Fruit fly (Drosophila melanogaster) whole organism, adult: ENCODE data around the gene VhaM9.7-c.

Experiments
- CG11617 ChIP-seq: fragments of 200-800 bp; sonication (Bioruptor generic); optimal IDR thresholded peaks from 2 replicates; lab custom pipeline; 2017; ENCODE audit warnings: mild to moderate bottlenecking, missing biosample characterization, missing genetic modification reagents, missing genetic modification characterization
- CG12768 ChIP-seq: fragments of 200-800 bp; sonication (Bioruptor generic); optimal IDR thresholded peaks from 2 replicates; lab custom pipeline; 2017; ENCODE audit warnings: missing biosample characterization, missing genetic modification characterization, mild to moderate bottlenecking, moderate library complexity, missing genetic modification reagents
- CG14711 ChIP-seq: fragments of 200-800 bp; sonication (Bioruptor generic); optimal IDR thresholded peaks from 2 replicates; lab custom pipeline; 2018; ENCODE audit warnings: missing biosample characterization, mild to moderate bottlenecking, missing genetic modification characterization, moderate library complexity
- CG1620 ChIP-seq: fragments of 200-800 bp; sonication (Bioruptor generic); optimal IDR thresholded peaks from 2 replicates; lab custom pipeline; 2016; ENCODE audit warnings: missing biosample characterization, missing genetic modification characterization
- CG33017 ChIP-seq: fragments of 200-800 bp; sonication (Bioruptor generic); optimal IDR thresholded peaks from 2 replicates; lab custom pipeline; 2018; ENCODE audit warnings: missing biosample characterization, mild to moderate bottlenecking, missing genetic modification characterization, moderate library complexity
- CG5204 ChIP-seq: fragments of 200-800 bp; sonication (Bioruptor generic); optimal IDR thresholded peaks from 2 replicates; lab custom pipeline; 2016; ENCODE audit warnings: missing biosample characterization, missing genetic modification characterization
- CG7045 ChIP-seq: fragments of 200-800 bp; sonication (Bioruptor generic); optimal IDR thresholded peaks from 2 replicates; lab custom pipeline; 2017; ENCODE audit warnings: missing biosample characterization, mild to moderate bottlenecking, missing genetic modification characterization
- CG7101 ChIP-seq: fragments of 200-800 bp; sonication (Bioruptor generic); optimal IDR thresholded peaks from 2 replicates; lab custom pipeline; 2018; ENCODE audit warnings: missing biosample characterization, mild to moderate bottlenecking, missing genetic modification characterization, moderate library complexity
- Clk ChIP-seq: fragments of 200-800 bp; sonication (Bioruptor generic); optimal IDR thresholded peaks from 2 replicates; lab custom pipeline; 2017; ENCODE audit warnings: missing biosample characterization, missing genetic modification characterization
- Crg-1 ChIP-seq: fragments of 200-800 bp; sonication (Bioruptor generic); optimal IDR thresholded peaks from 2 replicates; lab custom pipeline; 2016; ENCODE audit warnings: missing biosample characterization, missing genetic modification characterization
- Hr96 ChIP-seq: fragments of 200-800 bp; sonication (Bioruptor generic); optimal IDR thresholded peaks from 2 replicates; lab custom pipeline; 2016; ENCODE audit warnings: missing biosample characterization, missing genetic modification characterization
- Mnt ChIP-seq: fragments of 200-800 bp; sonication (Bioruptor generic); optimal IDR thresholded peaks from 2 replicates; lab custom pipeline; 2016; ENCODE audit warnings: missing biosample characterization, mild to moderate bottlenecking, missing genetic modification characterization
- bab1 ChIP-seq: fragments of 200-800 bp; sonication (Bioruptor generic); optimal IDR thresholded peaks from 3 replicates; lab custom pipeline; 2019; ENCODE audit warnings: missing biosample characterization, mild to moderate bottlenecking, missing genetic modification characterization, moderate library complexity
- cic ChIP-seq: fragments of 200-800 bp; sonication (Bioruptor generic); optimal IDR thresholded peaks from 2 replicates; lab custom pipeline; 2017; ENCODE audit warnings: missing biosample characterization, mild to moderate bottlenecking, missing genetic modification characterization, moderate library complexity
- cnc ChIP-seq, 2 experiments: fragments of >200 bp; optimal IDR thresholded peaks; 2 replicates each; lab custom pipeline; 2017
- kay ChIP-seq: fragments of 200-800 bp; sonication (Bioruptor generic); peaks from one replicate; lab custom pipeline; 2016; ENCODE audit warnings: missing biosample characterization, missing genetic modification characterization, borderline replicate concordance
- ovo ChIP-seq: fragments of 200-800 bp; sonication (Bioruptor generic); optimal IDR thresholded peaks from 2 replicates; lab custom pipeline; 2016; ENCODE audit warnings: missing biosample characterization, missing genetic modification characterization
- pad ChIP-seq: fragments of 200-800 bp; sonication (Bioruptor generic); optimal IDR thresholded peaks from 3 replicates; lab custom pipeline; 2017; ENCODE audit warnings: missing biosample characterization, missing genetic modification characterization, mild to moderate bottlenecking, moderate library complexity, missing genetic modification reagents
- tj ChIP-seq: fragments of 200-800 bp; sonication (Bioruptor generic); optimal IDR thresholded peaks from 3 replicates; lab custom pipeline; 2017; ENCODE audit warnings: missing biosample characterization, mild to moderate bottlenecking, missing genetic modification characterization, moderate library complexity
- toe ChIP-seq: fragments of 200-800 bp; sonication (Bioruptor generic); optimal IDR thresholded peaks from 2 replicates; lab custom pipeline; 2016; ENCODE audit warnings: missing biosample characterization, missing genetic modification characterization

The VhaM9.7-c gene

DNA sequence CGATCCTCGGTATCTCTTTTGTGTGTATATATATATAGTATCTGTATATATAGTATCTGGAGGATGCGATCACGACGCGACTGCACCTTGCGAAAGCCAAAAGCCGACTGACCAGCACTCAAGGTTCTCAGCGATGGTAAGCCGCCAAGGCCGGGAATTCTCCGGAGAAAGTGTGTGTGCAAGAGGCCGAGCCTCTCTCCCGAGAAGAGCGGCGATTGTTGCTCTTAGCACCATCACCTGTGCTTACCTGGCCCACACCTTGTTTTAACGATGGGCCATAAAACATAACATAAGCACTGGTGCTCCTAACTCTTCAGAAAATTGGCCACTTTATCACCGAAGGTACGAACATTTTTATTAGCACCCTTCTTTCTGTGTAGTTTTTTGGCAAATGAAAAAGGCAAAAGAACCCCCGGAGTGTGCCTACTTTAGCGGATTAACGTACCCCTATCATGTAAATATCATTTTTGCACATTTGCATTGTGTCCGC is 19.3 kb downstream of the VhaM9.7-c start, which contains the start of gene mas:
Gene mas (minus strand): TSS at position 112 of the 490 bp plus-strand sequence.
- TF ChIP-seq tj = no peak
- no peak for TF ChIP-seq Crg-1 (GFP tag; lab: Kevin White, UChicago)
- no peak for TF ChIP-seq CG12768 (GFP tag; lab: Kevin White, UChicago)
- no peak for TF ChIP-seq Clk (GFP tag; lab: Kevin White, UChicago)
- no peak for TF ChIP-seq CG1620
- no peak for TF ChIP-seq CG11617 (GFP tag; lab: Kevin White, UChicago)
- TF ChIP-seq CG7101 = no peak
- TF ChIP-seq toe = no peak
- TF ChIP-seq ovo = no peak
- no peak for TF ChIP-seq Mnt (GFP tag; lab: Kevin White, UChicago)

DNA sequence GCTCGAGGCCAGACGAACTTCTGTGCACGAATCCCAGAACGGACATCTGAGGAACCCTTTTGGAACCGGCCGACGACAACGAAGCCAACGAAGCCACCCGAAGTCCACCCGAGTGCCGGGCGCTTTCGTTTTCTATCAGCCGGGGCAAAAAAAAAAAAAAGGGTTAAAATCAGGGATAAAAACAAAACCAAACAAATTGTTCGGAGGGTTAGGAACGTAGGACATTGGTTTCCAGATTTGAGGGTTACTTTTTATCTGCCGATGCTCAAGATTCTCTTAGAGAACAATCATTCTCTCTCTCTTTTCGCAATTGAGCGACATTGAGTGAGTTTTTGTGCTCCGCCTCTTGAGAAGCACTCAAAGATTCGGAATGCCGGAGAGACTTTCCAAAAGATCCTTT is 25.7 kb downstream of the VhaM9.7-c start, which contains the start of gene nab:
Gene nab (minus strand): TSS at position 7 of the 400 bp plus-strand sequence.
- TF ChIP-seq CG14711 (tag; lab: Kevin White, UChicago) (no peak), CG12768 (GFP tag; lab: Kevin White, UChicago) (no peak), ovo (no peak), CG7101 (no peak), CG7045 (GFP tag; lab: Kevin White, UChicago) (no peak), toe (no peak), Hr96 (GFP tag; lab: Kevin White, UChicago) (no peak), CG5204 (GFP tag; lab: Kevin White, UChicago) (no peak), bab1 (GFP tag; lab: Kevin White, UChicago) (no peak), CG1620 (no peak), tj (no peak), cic (GFP tag; lab: Kevin White, UChicago) (no peak), Crg-1 (GFP tag; lab: Kevin White, UChicago) (no peak), cnc (optimal IDR thresholded peaks at IDR 0.05; lab: Kevin White, UChicago) (no peak)

DNA sequence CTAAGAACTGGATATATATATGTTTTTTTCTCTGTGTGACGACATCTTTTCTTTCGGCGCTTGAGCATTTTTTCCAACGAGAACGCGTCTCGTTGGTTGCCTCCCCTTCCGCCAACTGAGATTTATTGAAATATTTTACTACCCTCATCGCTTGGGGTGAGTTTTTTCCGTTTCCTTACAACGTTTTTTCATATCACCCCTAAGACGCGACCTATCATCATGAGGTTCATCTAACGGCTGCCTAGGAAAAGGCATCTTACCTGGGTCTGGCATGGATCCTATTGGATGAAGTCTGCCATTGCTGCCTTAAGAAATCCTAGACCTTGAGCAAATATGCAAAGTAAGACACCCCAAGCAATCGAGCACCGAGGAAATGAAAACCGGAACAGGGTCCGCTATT is 27.4 kb downstream of the VhaM9.7-c start:
- TF ChIP-seq tj (no peak), Crg-1 (GFP tag; lab: Kevin White, UChicago) (no peak), pad (GFP tag; lab: Kevin White, UChicago) (no peak)

DNA sequence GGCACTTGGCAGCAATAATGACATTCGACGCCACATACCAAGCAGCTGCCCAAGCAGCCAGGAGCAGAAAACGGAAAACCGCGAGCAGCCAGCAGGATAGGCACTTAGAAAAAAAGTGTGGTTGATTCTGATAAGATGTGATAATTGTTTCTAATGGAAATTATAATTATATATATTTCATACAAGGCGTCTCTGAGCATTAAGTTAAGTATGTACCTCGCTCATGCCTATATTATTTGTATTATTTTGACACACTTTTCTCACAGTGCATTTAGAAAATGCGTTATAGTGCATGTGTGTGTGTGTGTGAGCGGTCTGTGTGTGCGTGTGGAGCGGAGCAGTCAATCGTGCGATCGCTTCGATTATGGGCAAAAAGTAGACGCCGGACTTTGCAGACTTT is 28.3 kb downstream of the VhaM9.7-c start:
- no peak for TF ChIP-seq CG33017 (tag; lab: Kevin White, UChicago)
- no peak for TF ChIP-seq Hr96 (GFP tag; lab: Kevin White, UChicago)
- no peak for TF ChIP-seq Crg-1 (GFP tag; lab: Kevin White, UChicago)
- TF ChIP-seq CG1620 = no peak
- TF ChIP-seq tj = no peak
- TF ChIP-seq kay (GFP tag; lab: Kevin White, UChicago) = no peak
- TF ChIP-seq CG7101 = no peak

DNA sequence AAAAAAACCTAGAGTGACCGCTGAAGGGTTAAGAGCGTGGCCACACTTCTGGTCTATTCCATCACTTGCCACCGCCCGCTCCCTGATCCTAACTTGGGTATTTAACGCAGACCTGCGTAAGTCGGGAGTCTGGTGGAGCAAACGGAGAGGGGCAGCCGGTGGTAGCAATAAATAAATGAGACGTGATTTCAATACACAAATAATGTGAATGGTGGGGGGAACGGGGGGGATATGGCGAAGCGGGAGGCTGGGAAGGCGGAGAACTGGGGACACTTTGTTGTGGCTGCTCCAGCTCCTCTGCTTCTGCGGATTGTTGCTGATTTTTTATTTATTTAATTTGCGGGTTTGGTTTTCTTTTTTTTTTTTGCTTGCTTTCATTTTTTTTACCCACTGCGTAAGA is 28.8 kb downstream of the VhaM9.7-c start:
- TF ChIP-seq tj (no peak), ovo (no peak), CG7045 (GFP tag; lab: Kevin White, UChicago) (no peak), Clk (GFP tag; lab: Kevin White, UChicago) (no peak), CG33017 (tag; lab: Kevin White, UChicago) (no peak), CG7101 (no peak)

DNA sequence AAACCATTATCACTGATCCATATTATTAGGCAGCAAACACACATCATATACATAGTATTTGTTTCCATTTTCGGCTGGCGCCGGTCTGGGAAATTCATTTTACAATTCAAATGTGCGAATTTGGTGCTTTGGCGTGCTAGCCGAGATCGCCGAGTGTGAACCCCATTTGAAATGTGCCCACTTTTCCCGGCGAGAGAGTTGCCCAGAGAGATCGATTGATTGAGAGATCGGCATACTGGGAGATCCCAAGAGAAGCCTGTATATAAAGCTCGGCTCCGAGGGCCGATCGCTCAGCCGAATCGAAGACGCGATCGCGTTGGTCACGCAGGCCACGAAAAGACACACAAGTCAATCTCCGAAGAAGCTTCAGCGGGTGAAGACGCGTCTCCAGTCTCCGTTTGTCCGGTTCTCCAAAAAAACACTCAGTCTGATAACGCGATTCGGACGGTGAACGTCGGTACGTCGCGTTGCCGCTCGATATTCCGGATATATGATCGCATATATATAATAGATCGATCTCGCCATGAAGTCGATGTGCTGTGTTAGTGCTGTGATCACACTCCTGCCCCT is 38.2 kb downstream of the VhaM9.7-c start, which contains the start of gene CG1299:
Gene CG1299 (plus strand): TSS at position 291 of the 570 bp plus-strand sequence.
- TF ChIP-seq CG14711 (tag; lab: Kevin White, UChicago) = no peak
- no peak for TF ChIP-seq CG5204 (GFP tag; lab: Kevin White, UChicago)
- no peak for TF ChIP-seq cic (GFP tag; lab: Kevin White, UChicago)
- no peak for TF ChIP-seq CG7101
- no peak for TF ChIP-seq tj
- no peak for TF ChIP-seq CG33017 (tag; lab: Kevin White, UChicago)
- TF ChIP-seq Hr96 (GFP tag; lab: Kevin White, UChicago) = no peak
- TF ChIP-seq Crg-1 (GFP tag; lab: Kevin White, UChicago) = no peak

DNA sequence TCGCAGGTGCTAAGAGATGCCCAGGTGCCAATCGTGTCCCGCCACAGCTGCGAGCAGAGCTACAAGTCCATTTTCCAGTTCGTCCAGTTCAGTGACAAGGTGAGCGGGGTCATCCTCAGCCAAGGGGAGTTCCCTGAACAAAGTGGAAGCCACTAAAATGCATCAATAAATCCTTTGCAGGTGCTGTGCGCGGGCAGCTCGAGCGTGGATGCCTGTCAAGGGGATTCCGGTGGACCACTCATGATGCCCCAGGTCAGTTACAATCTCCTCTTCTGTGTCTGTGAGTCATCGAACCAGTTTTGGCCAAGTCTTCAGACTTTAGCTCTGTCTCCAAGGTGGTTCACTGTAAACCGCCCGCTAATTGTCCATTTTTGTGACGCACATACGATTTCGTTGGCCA is 41.4 kb downstream of the VhaM9.7-c start:
- TF ChIP-seq CG11617 (GFP tag; lab: Kevin White, UChicago) (no peak), CG5204 (GFP tag; lab: Kevin White, UChicago) (no peak), tj (no peak), Hr96 (GFP tag; lab: Kevin White, UChicago) (no peak), Crg-1 (GFP tag; lab: Kevin White, UChicago) (no peak), CG12768 (GFP tag; lab: Kevin White, UChicago) (no peak)

DNA sequence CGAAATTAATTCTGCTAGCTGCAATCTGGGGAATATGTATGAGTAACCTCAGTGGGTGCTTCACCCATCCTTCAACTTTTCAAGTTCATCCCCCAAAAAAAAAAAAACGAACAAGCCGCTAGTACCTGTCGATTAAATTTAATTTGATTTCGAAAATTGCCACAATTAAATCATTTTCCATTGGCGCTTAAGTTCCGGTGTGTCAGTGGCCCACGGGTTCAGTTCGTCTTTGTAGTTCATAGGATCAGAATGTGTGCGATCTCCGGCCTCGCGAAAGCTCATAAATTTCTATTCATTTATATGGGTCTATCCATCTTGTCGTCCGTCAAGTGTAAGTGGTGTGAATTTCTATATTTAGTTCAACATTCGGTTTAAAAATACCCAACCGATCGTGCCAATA is 44.6 kb downstream of the VhaM9.7-c start, which contains the start of gene CG32260:
Gene CG32260 (plus strand): TSS at position 301 of the 400 bp plus-strand sequence.
- TF ChIP-seq CG5204 (GFP tag; lab: Kevin White, UChicago) (no peak), CG12768 (GFP tag; lab: Kevin White, UChicago) (no peak), toe (no peak), cnc (optimal IDR thresholded peaks at IDR 0.05; lab: Kevin White, UChicago) (no peak), kay (GFP tag; lab: Kevin White, UChicago) (no peak), Crg-1 (GFP tag; lab: Kevin White, UChicago) (no peak), CG33017 (tag; lab: Kevin White, UChicago) (no peak), CG7045 (GFP tag; lab: Kevin White, UChicago) (no peak), tj (no peak), cic (GFP tag; lab: Kevin White, UChicago) (no peak), CG11617 (GFP tag; lab: Kevin White, UChicago) (no peak), Clk (GFP tag; lab: Kevin White, UChicago) (no peak), ovo (no peak), bab1 (GFP tag; lab: Kevin White, UChicago) (no peak), Mnt (GFP tag; lab: Kevin White, UChicago) (no peak)
